Fruit fly (Drosophila melanogaster): ENCODE results near the gene Pgant4.

Pgant4 gene

dm6 chr2L:3457007-3457406 lies 15.4 kb upstream of the Pgant4 start, which contains the start of the genes Cog3 and Sec5 (continued):
- no peak for TF ChIP-seq CG15601 (tag; optimal IDR thresholded peaks at IDR 0.05)
- TF ChIP-seq CG17359 (tag; optimal IDR thresholded peaks at IDR 0.05): peak; percentile 57
- peak; percentile 93 for TF ChIP-seq MBD-R2 (GFP tag; IDR thresholded peaks at IDR 0.05)
- no peak for TF ChIP-seq pnt (GFP tag; optimal IDR thresholded peaks at IDR 0.05)
- TF ChIP-seq CG12071 (GFP tag; optimal IDR thresholded peaks at IDR 0.05): no peak
- TF ChIP-seq Lpt (GFP tag; optimal IDR thresholded peaks at IDR 0.05): no peak
- no peak for TF ChIP-seq slou (GFP tag; optimal IDR thresholded peaks at IDR 0.05)
- TF ChIP-seq Atf3 (GFP tag; optimal IDR thresholded peaks at IDR 0.05): peak; percentile 9
- TF ChIP-seq tap (tag; optimal IDR thresholded peaks at IDR 0.05): no peak
- peak; percentile 85 for TF ChIP-seq CG3847 (GFP tag; IDR thresholded peaks at IDR 0.05)
- no peak for TF ChIP-seq gro (GFP tag; optimal IDR thresholded peaks at IDR 0.05)
- peak; percentile 36 for TF ChIP-seq Atf6 (GFP tag; IDR thresholded peaks at IDR 0.05)
- no peak for TF ChIP-seq CG12236 (GFP tag; optimal IDR thresholded peaks at IDR 0.05)
- TF ChIP-seq CG18476 (GFP tag; optimal IDR thresholded peaks at IDR 0.05): peak; percentile 2
- no peak for TF ChIP-seq Vsx1 (GFP tag; optimal IDR thresholded peaks at IDR 0.05)
- TF ChIP-seq z (GFP tag; IDR thresholded peaks at IDR 0.05): no peak
- peak; percentile 13 for TF ChIP-seq Usf (GFP tag; optimal IDR thresholded peaks at IDR 0.05)
- TF ChIP-seq sqz (GFP tag; optimal IDR thresholded peaks at IDR 0.05): no peak
- TF ChIP-seq CG14441 (GFP tag; IDR thresholded peaks at IDR 0.05): peak; percentile 59
- TF ChIP-seq E2f1 (GFP tag; IDR thresholded peaks at IDR 0.05): peak; percentile 53; the same call in 1 of the 2 replicates
- no peak for TF ChIP-seq CG7839 (tag; optimal IDR thresholded peaks at IDR 0.05)
- no peak for TF ChIP-seq ind (GFP tag; optimal IDR thresholded peaks at IDR 0.05)
- TF ChIP-seq HmgZ (tag; optimal IDR thresholded peaks at IDR 0.05): peak; percentile 38
- peak; percentile 54 for TF ChIP-seq CG16815 (GFP tag; optimal IDR thresholded peaks at IDR 0.05)
- peak; percentile 38 for TF ChIP-seq CG7556 (GFP tag; optimal IDR thresholded peaks at IDR 0.05)
- TF ChIP-seq CG15696 (tag; optimal IDR thresholded peaks at IDR 0.05): peak; percentile 69
- TF ChIP-seq CG4617 (GFP tag; optimal IDR thresholded peaks at IDR 0.05; ENCODE audit: borderline replicate concordance): peak; percentile 74
- peak; percentile 34 for TF ChIP-seq CG10654 (GFP tag; optimal IDR thresholded peaks at IDR 0.05)
- peak; percentile 58 for TF ChIP-seq fu2 (GFP tag; optimal IDR thresholded peaks at IDR 0.05)
- TF ChIP-seq CG32532 (GFP tag; IDR thresholded peaks at IDR 0.05): peak; percentile 77
- peak in 1 of 2 experiments; percentile 73 for TF ChIP-seq Hr51 (GFP tag; optimal IDR thresholded peaks at IDR 0.05)
- TF ChIP-seq CG11247 (GFP tag; IDR thresholded peaks at IDR 0.05): peak; percentile 56
- TF ChIP-seq CG4404 (GFP tag; IDR thresholded peaks at IDR 0.05): peak; percentile 56; the same call in 1 of the 2 replicates
- no peak for TF ChIP-seq bab2 (GFP tag; optimal IDR thresholded peaks at IDR 0.05)
- TF ChIP-seq Doc3 (GFP tag; IDR thresholded peaks at IDR 0.05; ENCODE audit: partially characterized antibody): no peak
- TF ChIP-seq Abd-B (GFP tag; optimal IDR thresholded peaks at IDR 0.05): peak; percentile 77
- no peak for TF ChIP-seq bbx (GFP tag; IDR thresholded peaks at IDR 0.05; ENCODE audit: partially characterized antibody)
- TF ChIP-seq Doc2 (GFP tag; IDR thresholded peaks at IDR 0.05): no peak
- TF ChIP-seq da (GFP tag; optimal IDR thresholded peaks at IDR 0.05): no peak
- no peak for TF ChIP-seq kni (GFP tag; optimal IDR thresholded peaks at IDR 0.05)
- TF ChIP-seq CG9437 (GFP tag; optimal IDR thresholded peaks at IDR 0.05): peak; percentile 59
- TF ChIP-seq CG6689 (GFP tag; IDR thresholded peaks at IDR 0.05): peak; percentile 31; the same call in 1 of the 2 replicates
- TF ChIP-seq CG31224 (GFP tag; IDR thresholded peaks at IDR 0.05): peak; percentile 46; the same call in 1 of the 2 replicates
- peak; percentile 17 for TF ChIP-seq HmgD (GFP tag; optimal IDR thresholded peaks at IDR 0.05)
- no peak for TF ChIP-seq Hr78 (GFP tag; optimal IDR thresholded peaks at IDR 0.05)
- TF ChIP-seq dpn (GFP tag; optimal IDR thresholded peaks at IDR 0.05): peak; percentile 45 to 52
- no peak for TF ChIP-seq gsb-n (tag; optimal IDR thresholded peaks at IDR 0.05)
- TF ChIP-seq Dip3 (GFP tag; optimal IDR thresholded peaks at IDR 0.05): no peak
- peak; percentile 60; the same call in 1 of the 2 replicates for TF ChIP-seq klu (GFP tag; IDR thresholded peaks at IDR 0.05)
- no peak for TF ChIP-seq gcm2 (GFP tag; optimal IDR thresholded peaks at IDR 0.05)
- no peak for TF ChIP-seq CG6175 (GFP tag; IDR thresholded peaks at IDR 0.05)
